Worm (Caenorhabditis elegans) whole organism, late embryonic: ENCODE measurements around the gene rpt-1.

ENCODE experiments used
- C38D4.7 ChIP-seq: fragments of 200-800 bp; sonication (Bioruptor generic); optimal IDR thresholded peaks from 2 replicates; lab custom pipeline; 2018; ENCODE audit warnings: mild to moderate bottlenecking, missing genetic modification characterization, moderate library complexity, missing compliant biosample characterization
- F13H6.1 ChIP-seq: sonication (generic microtip); optimal IDR thresholded peaks from 2 replicates; lab custom pipeline; 2016; ENCODE audit warnings: missing genetic modification characterization, missing compliant biosample characterization
- K02D7.2 ChIP-seq: sonication (generic microtip); optimal IDR thresholded peaks from 2 replicates; lab custom pipeline; 2017; ENCODE audit warnings: mild to moderate bottlenecking, missing genetic modification characterization, missing compliant biosample characterization
- K09A11.1 ChIP-seq: sonication (generic microtip); optimal IDR thresholded peaks from 2 replicates; lab custom pipeline; 2017; ENCODE audit warnings: antibody characterized with exemption, mild to moderate bottlenecking, missing genetic modification characterization, missing compliant biosample characterization; ENCODE audit not compliant: insufficient read depth
- T23F11.4 ChIP-seq: fragments of 200-800 bp; sonication (Bioruptor generic); optimal IDR thresholded peaks from 2 replicates; lab custom pipeline; 2018; ENCODE audit warnings: mild to moderate bottlenecking, missing genetic modification characterization, missing compliant biosample characterization
- ahr-1 ChIP-seq: sonication (generic microtip); optimal IDR thresholded peaks from 2 replicates; lab custom pipeline; 2016; ENCODE audit warnings: missing genetic modification characterization, missing compliant biosample characterization
- ceh-14 ChIP-seq: sonication (generic microtip); optimal IDR thresholded peaks from 2 replicates; lab custom pipeline; 2016; ENCODE audit warnings: missing genotype, missing genetic modification characterization, missing compliant biosample characterization
- ceh-18 ChIP-seq: sonication (generic microtip); optimal IDR thresholded peaks from 2 replicates; lab custom pipeline; 2016; ENCODE audit warnings: missing genetic modification characterization, missing compliant biosample characterization
- ceh-19 ChIP-seq: fragments of 200-800 bp; sonication (Bioruptor generic); optimal IDR thresholded peaks from 2 replicates; lab custom pipeline; 2018; ENCODE audit warnings: mild to moderate bottlenecking, missing genetic modification characterization, missing compliant biosample characterization
- ceh-2 ChIP-seq: sonication (generic microtip); optimal IDR thresholded peaks from 2 replicates; lab custom pipeline; 2016; ENCODE audit warnings: missing genotype, missing genetic modification characterization, missing compliant biosample characterization
- ceh-24 ChIP-seq: sonication (generic microtip); optimal IDR thresholded peaks from 2 replicates; lab custom pipeline; 2016; ENCODE audit warnings: mild to moderate bottlenecking, missing genetic modification characterization, missing compliant biosample characterization
- ceh-30 ChIP-seq: fragments of 150-350 bp; optimal IDR thresholded peaks from 2 replicates; lab custom pipeline; 2014; ENCODE audit warnings: missing biosample characterization, missing genetic modification characterization
- ceh-9 ChIP-seq: sonication (generic microtip); optimal IDR thresholded peaks from 2 replicates; lab custom pipeline; 2016; ENCODE audit warnings: mild to moderate bottlenecking, missing genetic modification characterization, inconsistent platforms, missing compliant biosample characterization
- che-1 ChIP-seq: sonication (generic microtip); optimal IDR thresholded peaks from 2 replicates; lab custom pipeline; 2016; ENCODE audit warnings: mild to moderate bottlenecking, missing genetic modification characterization, missing compliant biosample characterization
- dmd-4 ChIP-seq: sonication (generic microtip); optimal IDR thresholded peaks from 2 replicates; lab custom pipeline; 2016; ENCODE audit warnings: borderline replicate concordance, missing genetic modification characterization, missing compliant biosample characterization
- dve-1 ChIP-seq: sonication (generic microtip); optimal IDR thresholded peaks from 2 replicates; lab custom pipeline; 2017; ENCODE audit warnings: antibody characterized with exemption, mild to moderate bottlenecking, missing genetic modification characterization, missing compliant biosample characterization
- elt-2 ChIP-seq: sonication (generic microtip); optimal IDR thresholded peaks from 2 replicates; lab custom pipeline; 2016; ENCODE audit warnings: missing genetic modification reagents, missing genetic modification characterization, missing compliant biosample characterization
- elt-4 ChIP-seq: sonication (generic microtip); optimal IDR thresholded peaks from 2 replicates; lab custom pipeline; 2016; ENCODE audit warnings: missing genetic modification characterization, missing compliant biosample characterization
- ets-4 ChIP-seq: sonication (generic microtip); optimal IDR thresholded peaks from 2 replicates; lab custom pipeline; 2016; ENCODE audit warnings: missing genetic modification characterization, missing compliant biosample characterization
- eyg-1 ChIP-seq: sonication (generic microtip); optimal IDR thresholded peaks from 2 replicates; lab custom pipeline; 2016; ENCODE audit warnings: missing genotype, missing genetic modification characterization, missing compliant biosample characterization
- fax-1 ChIP-seq: sonication (generic microtip); optimal IDR thresholded peaks from 2 replicates; lab custom pipeline; 2016; ENCODE audit warnings: missing genotype, missing genetic modification characterization, missing compliant biosample characterization
- fkh-10 ChIP-seq: fragments of 150-350 bp; optimal IDR thresholded peaks from 2 replicates; lab custom pipeline; 2014; ENCODE audit warnings: missing biosample characterization, missing genetic modification reagents, missing genetic modification characterization
- fkh-6 ChIP-seq: sonication (generic microtip); optimal IDR thresholded peaks from 2 replicates; lab custom pipeline; 2016; ENCODE audit warnings: missing genetic modification characterization, missing compliant biosample characterization
- hlh-13 ChIP-seq: fragments of 200-800 bp; sonication (Bioruptor generic); optimal IDR thresholded peaks from 2 replicates; lab custom pipeline; 2018; ENCODE audit warnings: mild to moderate bottlenecking, missing genetic modification characterization, missing compliant biosample characterization
- hlh-15 ChIP-seq: sonication (generic microtip); optimal IDR thresholded peaks from 2 replicates; lab custom pipeline; 2016; ENCODE audit warnings: missing genetic modification characterization, missing compliant biosample characterization
- lim-6 ChIP-seq: sonication (generic microtip); optimal IDR thresholded peaks from 2 replicates; lab custom pipeline; 2016; ENCODE audit warnings: missing genetic modification characterization, missing compliant biosample characterization
- madf-2 ChIP-seq: sonication (generic microtip); optimal IDR thresholded peaks from 2 replicates; lab custom pipeline; 2017; ENCODE audit warnings: missing genetic modification characterization, missing compliant biosample characterization
- nfya-1 ChIP-seq: sonication (generic microtip); optimal IDR thresholded peaks from 2 replicates; lab custom pipeline; 2017; ENCODE audit warnings: missing genetic modification characterization, mild to moderate bottlenecking, missing compliant biosample characterization, antibody characterized with exemption, moderate library complexity
- nhr-11 ChIP-seq: fragments of 150-350 bp; optimal IDR thresholded peaks from 2 replicates; lab custom pipeline; 2014; ENCODE audit warnings: missing biosample characterization, missing genetic modification characterization
- nhr-232 ChIP-seq: sonication (generic microtip); optimal IDR thresholded peaks from 2 replicates; lab custom pipeline; 2016; ENCODE audit warnings: missing genetic modification characterization, missing compliant biosample characterization
- npax-4 ChIP-seq: sonication (generic microtip); optimal IDR thresholded peaks from 2 replicates; lab custom pipeline; 2016; ENCODE audit warnings: missing genetic modification characterization, missing compliant biosample characterization
- pat-9 ChIP-seq: fragments of 200-800 bp; sonication (Bioruptor generic); optimal IDR thresholded peaks from 2 replicates; lab custom pipeline; 2018; ENCODE audit warnings: mild to moderate bottlenecking, missing genetic modification characterization, moderate library complexity, missing compliant biosample characterization
- pax-1 ChIP-seq: fragments of 150-350 bp; optimal IDR thresholded peaks from 2 replicates; lab custom pipeline; 2014; ENCODE audit warnings: missing biosample characterization, missing genetic modification characterization
- pha-4 ChIP-seq: fragments of 150-350 bp; optimal IDR thresholded peaks from 2 replicates; lab custom pipeline; 2018; ENCODE audit warnings: missing biosample characterization, missing genetic modification reagents, missing genetic modification characterization
- sdc-2 ChIP-seq: sonication (generic microtip); optimal IDR thresholded peaks from 2 replicates; lab custom pipeline; 2016; ENCODE audit warnings: missing genotype, missing genetic modification characterization, missing compliant biosample characterization
- sox-2 ChIP-seq: fragments of 200-800 bp; sonication (Bioruptor generic); IDR thresholded peaks from 2 replicates; pipeline ENCODE4 v1.3.6; 2022; ENCODE audit warnings: missing genetic modification reagents, missing genetic modification characterization, missing compliant biosample characterization
- sox-4 ChIP-seq: sonication (generic microtip); optimal IDR thresholded peaks from 2 replicates; lab custom pipeline; 2017; ENCODE audit warnings: mild to moderate bottlenecking, missing genetic modification characterization, inconsistent platforms, missing compliant biosample characterization
- syd-9 ChIP-seq: sonication (generic microtip); optimal IDR thresholded peaks from 2 replicates; lab custom pipeline; 2016; ENCODE audit warnings: mild to moderate bottlenecking, missing genetic modification characterization, moderate library complexity, missing compliant biosample characterization
- tbx-2 ChIP-seq: sonication (generic microtip); optimal IDR thresholded peaks from 2 replicates; lab custom pipeline; 2016; ENCODE audit warnings: missing genetic modification characterization, missing compliant biosample characterization
- unc-3 ChIP-seq, 2 experiments: fragments of 200-800 bp in 1 of 2; sonication (Bioruptor generic) in 1 of 2; sonication (generic microtip) in 1 of 2; conservative IDR thresholded peaks in 1 of 2; optimal IDR thresholded peaks in 1 of 2; 2 replicates each; pipeline versions ENCODE4 v1.3.6 to Lab custom; 2016 to 2022; ENCODE audit warnings: missing compliant biosample characterization in 2 of 2, missing genetic modification characterization in 2 of 2, missing genetic modification reagents in 1 of 2
- unc-55 ChIP-seq: sonication (generic microtip); optimal IDR thresholded peaks from 2 replicates; lab custom pipeline; 2017; ENCODE audit warnings: missing biosample characterization, missing genetic modification reagents, missing genetic modification characterization
- unc-86 ChIP-seq: sonication (generic microtip); optimal IDR thresholded peaks from 2 replicates; lab custom pipeline; 2016; ENCODE audit warnings: missing genetic modification characterization, missing compliant biosample characterization
- zip-5 ChIP-seq: sonication (generic microtip); optimal IDR thresholded peaks from 2 replicates; lab custom pipeline; 2016; ENCODE audit warnings: missing genetic modification characterization, missing compliant biosample characterization
- ztf-16 ChIP-seq: sonication (generic microtip); optimal IDR thresholded peaks from 2 replicates; lab custom pipeline; 2017; ENCODE audit warnings: missing genetic modification characterization, missing compliant biosample characterization

Gene rpt-1

DNA sequence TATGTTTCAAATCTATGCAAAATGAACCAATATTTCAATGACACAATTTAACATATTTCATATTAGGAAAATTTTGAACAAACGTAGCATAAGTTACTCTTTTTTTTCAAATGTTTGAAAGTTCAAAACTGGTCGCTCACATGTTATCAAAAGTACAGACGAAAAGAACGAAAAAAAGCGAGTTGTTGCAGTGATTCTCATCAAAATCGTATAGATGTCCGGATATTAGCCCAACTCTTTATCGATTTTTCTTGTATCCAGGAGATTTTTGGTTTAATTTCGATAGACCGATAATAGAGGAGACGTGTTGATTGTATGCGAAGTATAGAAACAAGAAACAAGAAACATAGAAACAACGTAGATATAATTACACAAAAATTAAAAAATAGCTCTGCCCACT lies 41.9 kb downstream of the rpt-1 start:
- TF ChIP-seq nhr-232 (no peak), ceh-18 (tag; lab: Kevin White, UChicago) (no peak), hlh-13 (GFP tag; lab: Kevin White, UChicago) (no peak), K02D7.2 (tag; lab: Kevin White, UChicago) (no peak), sox-4 (tag; lab: Kevin White, UChicago) (no peak), unc-86 (no peak), eyg-1 (no peak), fax-1 (tag; lab: Kevin White, UChicago) (no peak), syd-9 (tag; lab: Kevin White, UChicago) (no peak), K09A11.1 (tag; lab: Kevin White, UChicago) (no peak)
- TF ChIP-seq, all 69 proteins: peak for 0

DNA sequence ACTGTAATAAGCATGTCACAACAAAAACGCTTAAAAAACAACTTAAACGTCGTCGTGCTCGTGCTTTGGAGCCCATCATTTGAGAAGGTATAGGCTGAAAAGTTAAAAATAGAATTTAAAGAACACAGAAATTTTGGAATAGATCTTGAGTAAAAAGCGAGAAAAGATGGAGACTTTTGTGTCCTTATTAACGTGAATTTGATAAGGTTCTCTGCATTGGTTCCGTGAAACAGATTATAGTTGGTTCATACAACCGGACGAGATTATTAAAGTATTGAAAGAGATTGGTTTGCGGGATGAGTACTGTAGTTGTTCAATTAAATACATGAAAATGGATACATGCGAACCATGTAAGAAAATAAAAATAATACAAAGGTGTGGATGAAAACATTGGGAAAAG lies 44.5 kb downstream of the rpt-1 start, which contains the start of gene gpla-1:
TSS of gene gpla-1 (minus strand) at position 101 of the 400 bp plus-strand sequence.
- no peak for TF ChIP-seq elt-4 (tag; lab: Kevin White, UChicago)
- TF ChIP-seq fkh-10 = no peak
- TF ChIP-seq ceh-19 (GFP tag; lab: Kevin White, UChicago) = no peak
- no peak for TF ChIP-seq npax-4 (tag; lab: Kevin White, UChicago)
- no peak for TF ChIP-seq dve-1 (tag; lab: Kevin White, UChicago)
- no peak for TF ChIP-seq madf-2 (tag; lab: Kevin White, UChicago)
- no peak for TF ChIP-seq nhr-11 (tag; lab: Kevin White, UChicago)
- TF ChIP-seq T23F11.4 (GFP tag; lab: Kevin White, UChicago) = no peak
- TF ChIP-seq hlh-13 (GFP tag; lab: Kevin White, UChicago) = no peak
- TF ChIP-seq sox-4 (tag; lab: Kevin White, UChicago) = no peak

DNA sequence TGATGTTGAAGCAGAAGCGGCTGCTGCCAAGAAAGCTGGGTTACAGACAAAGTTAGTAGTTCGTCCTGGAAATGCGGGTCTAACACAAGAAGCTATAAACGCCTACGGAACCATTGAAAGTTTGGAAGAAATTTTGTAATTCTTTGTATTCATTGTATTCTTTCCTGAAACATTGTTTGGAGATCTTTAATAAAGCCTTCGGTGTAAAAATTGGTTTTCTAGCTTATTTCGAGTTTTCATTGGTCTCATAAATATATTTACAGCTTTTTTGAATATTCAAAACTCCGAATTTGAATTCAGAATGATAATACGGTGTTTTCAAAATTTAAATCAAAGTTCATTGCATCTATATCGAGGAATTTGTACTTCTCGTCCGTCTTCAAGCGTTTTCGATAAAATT lies 47.3 kb downstream of the rpt-1 start, which contains the start of gene F58H1.8:
TSS of gene F58H1.8 (plus strand) at position 301 of the 400 bp plus-strand sequence.
- no peak for TF ChIP-seq ceh-14 (tag; lab: Kevin White, UChicago)
- TF ChIP-seq pax-1 (tag; lab: Kevin White, UChicago) = no peak
- no peak for TF ChIP-seq nfya-1 (tag; lab: Kevin White, UChicago)
- TF ChIP-seq pat-9 = no peak
- TF ChIP-seq ahr-1 (tag; lab: Kevin White, UChicago) = no peak
- TF ChIP-seq pha-4 (tag; lab: Kevin White, UChicago) = no peak
- no peak for TF ChIP-seq hlh-15 (tag; lab: Kevin White, UChicago)
- no peak for TF ChIP-seq elt-4 (tag; lab: Kevin White, UChicago)
- TF ChIP-seq che-1 (tag; lab: Kevin White, UChicago) = no peak
- TF ChIP-seq ceh-30 (tag; lab: Kevin White, UChicago) = no peak
- no peak for TF ChIP-seq unc-55 (GFP tag; lab: Kevin White, UChicago)
- TF ChIP-seq T23F11.4 (GFP tag; lab: Kevin White, UChicago) = no peak
- TF ChIP-seq ceh-9 = no peak
- no peak for TF ChIP-seq tbx-2
- TF ChIP-seq sdc-2 (tag; lab: Kevin White, UChicago) = no peak
- no peak for TF ChIP-seq ceh-24 (tag; lab: Kevin White, UChicago)
- no peak for TF ChIP-seq K09A11.1 (tag; lab: Kevin White, UChicago)
- no peak for TF ChIP-seq ceh-2
- no peak for TF ChIP-seq C38D4.7

ce11 chrV:11933196-11934028 lies 48.8 kb downstream of the rpt-1 start, which contains the start of the genes aman-2 and F58H1.3:
TSS of gene aman-2 (minus strand) at chrV:11933246.
TSS of gene F58H1.3 (plus strand) at chrV:11933978.
- TF ChIP-seq lim-6 (tag; lab: Kevin White, UChicago) = peak; percentile 7
- no peak for TF ChIP-seq syd-9 (tag; lab: Kevin White, UChicago)
- no peak for TF ChIP-seq unc-3 (GFP tag; conservative IDR thresholded peaks at IDR 0.05; lab: Robert Waterston, UW)
- peak; percentile 68 for TF ChIP-seq unc-3 (tag; optimal IDR thresholded peaks at IDR 0.05; lab: Kevin White, UChicago)
- peak; percentile 81 for TF ChIP-seq ets-4 (tag; lab: Kevin White, UChicago)
- TF ChIP-seq elt-2 (tag; lab: Kevin White, UChicago) = peak; percentile 89
- no peak for TF ChIP-seq madf-2 (tag; lab: Kevin White, UChicago)
- TF ChIP-seq fkh-10 = no peak
- TF ChIP-seq K09A11.1 (tag; lab: Kevin White, UChicago) = no peak
- no peak for TF ChIP-seq F13H6.1
- no peak for TF ChIP-seq eyg-1
- peak; percentile 96 for TF ChIP-seq zip-5
- peak; percentile 85 for TF ChIP-seq fax-1 (tag; lab: Kevin White, UChicago)
- no peak for TF ChIP-seq dmd-4
- TF ChIP-seq nhr-232 = no peak
- peak; percentile 12 for TF ChIP-seq ztf-16 (tag; lab: Kevin White, UChicago)
- no peak for TF ChIP-seq sox-2 (GFP tag; lab: Robert Waterston, UW)
- no peak for TF ChIP-seq fkh-6 (tag; lab: Kevin White, UChicago)
- TF ChIP-seq hlh-15 (tag; lab: Kevin White, UChicago) = peak; percentile 73
- TF ChIP-seq nfya-1 (tag; lab: Kevin White, UChicago) = no peak
